Worm (Caenorhabditis elegans): ENCODE measurements around the gene hal-3.
A peak's percentile ranks its signal among the peaks of the same experiment; 100 is the strongest.

The hal-3 gene

ce11 chrII:9566045-9566444, 50.9 kb downstream of the hal-3 start:
- TF ChIP-seq elt-3 (tag; optimal IDR thresholded peaks at IDR 0.05) = no peak
- peak; percentile 40 for TF ChIP-seq crh-2 (tag; optimal IDR thresholded peaks at IDR 0.05)
- TF ChIP-seq nhr-11 (tag; optimal IDR thresholded peaks at IDR 0.05) = peak; percentile 26
- no peak for TF ChIP-seq ZK546.5 (tag; optimal IDR thresholded peaks at IDR 0.05)
- peak; percentile 25 for TF ChIP-seq lin-11 (tag; optimal IDR thresholded peaks at IDR 0.05)
- peak; percentile 22 for TF ChIP-seq fos-1 (tag; optimal IDR thresholded peaks at IDR 0.05)
- peak; percentile 22 for TF ChIP-seq F13H6.1 (tag; optimal IDR thresholded peaks at IDR 0.05)
- TF ChIP-seq zag-1 (tag; optimal IDR thresholded peaks at IDR 0.05) = peak; percentile 10
- TF ChIP-seq mab-5 (tag; optimal IDR thresholded peaks at IDR 0.05) = no peak
- TF ChIP-seq nhr-21 (tag; optimal IDR thresholded peaks at IDR 0.05) = peak; percentile 18
- TF ChIP-seq Y55F3AM.14 (GFP tag; optimal IDR thresholded peaks at IDR 0.05) = no peak
- peak; percentile 37 for TF ChIP-seq unc-55 (GFP tag; optimal IDR thresholded peaks at IDR 0.05)
- peak; percentile 58 for TF ChIP-seq sma-9 (GFP tag; optimal IDR thresholded peaks at IDR 0.05)
- TF ChIP-seq sma-9 (tag; optimal IDR thresholded peaks at IDR 0.05) = no peak
- no peak for TF ChIP-seq unc-39 (tag; optimal IDR thresholded peaks at IDR 0.05)
- TF ChIP-seq elt-1 (tag; optimal IDR thresholded peaks at IDR 0.05) = no peak
- no peak for TF ChIP-seq ama-1 (optimal IDR thresholded peaks at IDR 0.05)
- peak; percentile 51 for TF ChIP-seq egl-27 (tag; optimal IDR thresholded peaks at IDR 0.05)
- TF ChIP-seq gmeb-1 (tag; optimal IDR thresholded peaks at IDR 0.05) = peak; percentile 32
- TF ChIP-seq skn-1 (tag; optimal IDR thresholded peaks at IDR 0.05) = no peak
- peak; percentile 58 for TF ChIP-seq nhr-25 (tag; optimal IDR thresholded peaks at IDR 0.05)
- TF ChIP-seq sem-4 (tag; optimal IDR thresholded peaks at IDR 0.05) = no peak
- no peak for TF ChIP-seq nhr-23 (tag; optimal IDR thresholded peaks at IDR 0.05)
- no peak for TF ChIP-seq nhr-10 (tag; optimal IDR thresholded peaks at IDR 0.05)
- TF ChIP-seq lsy-2 (tag; optimal IDR thresholded peaks at IDR 0.05) = peak; percentile 40 to 44
- peak; percentile 46 for TF ChIP-seq sma-3 (GFP tag; optimal IDR thresholded peaks at IDR 0.05)
- peak; percentile 68 for TF ChIP-seq nhr-129 (tag; optimal IDR thresholded peaks at IDR 0.05)
- TF ChIP-seq ceh-16 (tag; optimal IDR thresholded peaks at IDR 0.05) = no peak
- peak; percentile 17 for TF ChIP-seq lin-13 (GFP tag; optimal IDR thresholded peaks at IDR 0.05)
- no peak for TF ChIP-seq nhr-6 (tag; optimal IDR thresholded peaks at IDR 0.05)
- no peak for TF ChIP-seq nhr-237 (tag; optimal IDR thresholded peaks at IDR 0.05)
